Worm (Caenorhabditis elegans): ENCODE results near the gene C45G9.10.

ce11 chrIII:5010723-5011122 is 51.0 kb downstream of the C45G9.10 start:
- TF ChIP-seq lin-11 (tag; optimal IDR thresholded peaks at IDR 0.05) (no peak), ama-1 (optimal IDR thresholded peaks at IDR 0.05) (no peak), unc-42 (tag; optimal IDR thresholded peaks at IDR 0.05) (no peak)

Measured in whole organism, late embryonic.